Worm (Caenorhabditis elegans) whole organism, midembryonic: ENCODE measurements around the gene F22B3.5.

ENCODE experiments used
- flt-1 ChIP-seq: fragments of 200-800 bp; sonication (Bioruptor generic); IDR thresholded peaks from 2 replicates; pipeline ENCODE4 v1.3.6; 2022; ENCODE audit warnings: missing genetic modification characterization, missing compliant biosample characterization
- tab-1 ChIP-seq: fragments of 200-800 bp; sonication (Bioruptor generic); IDR thresholded peaks from 2 replicates; pipeline ENCODE4 v1.3.6; 2022; ENCODE audit warnings: missing genetic modification characterization, missing compliant biosample characterization

ce11 chrIV:11388684-11389083, 27.9 kb downstream of the F22B3.5 start:
- TF ChIP-seq tab-1 (GFP tag; lab: Robert Waterston, UW) (no peak), flt-1 (GFP tag; lab: Robert Waterston, UW) (no peak)
